Worm (Caenorhabditis elegans) whole organism, L1 larva: ENCODE data around the gene mks-3.
A peak's percentile ranks its signal among the peaks of the same experiment; 100 is the strongest.

Source experiments
- C16A3.4 ChIP-seq: fragments of 150-350 bp; optimal IDR thresholded peaks from 2 replicates; lab custom pipeline; 2014; ENCODE audit warnings: missing biosample characterization, missing genetic modification characterization
- C34B4.2 ChIP-seq: sonication (generic microtip); optimal IDR thresholded peaks from 2 replicates; lab custom pipeline; 2017; ENCODE audit warnings: mild to moderate bottlenecking, missing genetic modification characterization, missing compliant biosample characterization
- F16B12.6 ChIP-seq: fragments of 150-350 bp; optimal IDR thresholded peaks from 2 replicates; lab custom pipeline; 2014; ENCODE audit warnings: missing biosample characterization, missing genetic modification characterization
- ama-1 ChIP-seq: fragments of 150-350 bp; optimal IDR thresholded peaks from 2 replicates; lab custom pipeline; 2014
- blmp-1 ChIP-seq: fragments of 150-350 bp; optimal IDR thresholded peaks from 2 replicates; lab custom pipeline; 2014; ENCODE audit warnings: missing biosample characterization, missing genetic modification characterization
- ceh-8 ChIP-seq: fragments of 200-800 bp; sonication (Bioruptor generic); optimal IDR thresholded peaks from 2 replicates; lab custom pipeline; 2018; ENCODE audit warnings: mild to moderate bottlenecking, missing genetic modification characterization, moderate library complexity, missing compliant biosample characterization
- ceh-88 ChIP-seq: fragments of 200-800 bp; sonication (Bioruptor generic); IDR thresholded peaks from 2 replicates; pipeline ENCODE4 v1.3.6; 2022; ENCODE audit warnings: missing genetic modification characterization, missing compliant biosample characterization
- efl-1 ChIP-seq, 4 experiments: fragments of 150-350 bp; optimal IDR thresholded peaks in 3 of 4; peaks in 1 of 4; 1 replicate in 1 of 4; 2 replicates in 3 of 4; lab custom pipeline; 2014; ENCODE audit warnings: missing biosample characterization in 2 of 4, missing genetic modification characterization in 2 of 4, missing genetic modification reagents in 2 of 4
- egl-27 ChIP-seq, 2 experiments: fragments of 150-350 bp in 1 of 2; sonication (generic microtip); optimal IDR thresholded peaks; 3 replicates each; lab custom pipeline; 2017 to 2018; ENCODE audit warnings: missing biosample characterization in 2 of 2, missing genetic modification characterization in 2 of 2, missing genetic modification reagents in 2 of 2
- elt-3 ChIP-seq, 6 experiments: fragments of 150-350 bp in 1 of 6; sonication (generic microtip); optimal IDR thresholded peaks; 2 replicates each; lab custom pipeline; 2017 to 2018; ENCODE audit warnings: missing biosample characterization in 6 of 6, missing genetic modification characterization in 6 of 6, inconsistent platforms in 1 of 6
- ets-5 ChIP-seq: fragments of 200-800 bp; sonication (Bioruptor generic); IDR thresholded peaks from 2 replicates; pipeline ENCODE4 v1.3.6; 2022; ENCODE audit warnings: missing genetic modification characterization, missing compliant biosample characterization
- fkh-10 ChIP-seq: sonication (generic microtip); optimal IDR thresholded peaks from 2 replicates; lab custom pipeline; 2017; ENCODE audit warnings: missing biosample characterization, missing genetic modification reagents, missing genetic modification characterization
- fkh-8 ChIP-seq: sonication (generic microtip); optimal IDR thresholded peaks from 2 replicates; lab custom pipeline; 2016; ENCODE audit warnings: mild to moderate bottlenecking, missing genetic modification characterization, missing compliant biosample characterization
- grh-1 ChIP-seq: fragments of 200-800 bp; sonication (Bioruptor generic); IDR thresholded peaks from 2 replicates; pipeline ENCODE4 v1.3.6; 2022; ENCODE audit warnings: missing genetic modification reagents, missing genetic modification characterization, missing compliant biosample characterization
- hlh-17 ChIP-seq: fragments of 200-800 bp; sonication (Bioruptor generic); optimal IDR thresholded peaks from 2 replicates; lab custom pipeline; 2018; ENCODE audit warnings: missing genetic modification characterization, mild to moderate bottlenecking, missing compliant biosample characterization, moderate library complexity, borderline replicate concordance
- hlh-4 ChIP-seq: sonication (generic microtip); optimal IDR thresholded peaks from 2 replicates; lab custom pipeline; 2016; ENCODE audit warnings: mild to moderate bottlenecking, missing genetic modification characterization, missing compliant biosample characterization
- hpl-2 ChIP-seq: fragments of 150-350 bp; optimal IDR thresholded peaks from 2 replicates; lab custom pipeline; 2014; ENCODE audit warnings: missing biosample characterization, missing genetic modification reagents, missing genetic modification characterization
- irx-1 ChIP-seq: sonication (generic microtip); optimal IDR thresholded peaks from 2 replicates; lab custom pipeline; 2016; ENCODE audit warnings: missing genetic modification characterization, missing compliant biosample characterization
- isw-1 ChIP-seq: fragments of 200-800 bp; sonication (Bioruptor generic); IDR thresholded peaks from 2 replicates; pipeline ENCODE4 v1.3.6; 2022; ENCODE audit warnings: missing genetic modification characterization, missing compliant biosample characterization
- lin-14 ChIP-seq: fragments of 200-800 bp; sonication (Bioruptor generic); optimal IDR thresholded peaks from 2 replicates; lab custom pipeline; 2018; ENCODE audit warnings: mild to moderate bottlenecking, missing genetic modification characterization, moderate library complexity, missing compliant biosample characterization
- lin-15B ChIP-seq: fragments of 150-350 bp; sonication (generic microtip); optimal IDR thresholded peaks from 3 replicates; lab custom pipeline; 2014; ENCODE audit warnings: missing biosample characterization, missing genetic modification characterization
- lin-35 ChIP-seq, 2 experiments: fragments of 150-350 bp; optimal IDR thresholded peaks; 2 replicates each; lab custom pipeline; 2014; ENCODE audit warnings: missing biosample characterization in 2 of 2, missing genetic modification characterization in 2 of 2, missing genetic modification reagents in 2 of 2
- lin-39 ChIP-seq: fragments of 150-350 bp; optimal IDR thresholded peaks from 2 replicates; lab custom pipeline; 2014; ENCODE audit warnings: missing biosample characterization, missing genetic modification reagents, missing genetic modification characterization
- lsy-2 ChIP-seq, 2 experiments: fragments of 150-350 bp; optimal IDR thresholded peaks; 2 replicates each; lab custom pipeline; 2014; ENCODE audit warnings: missing biosample characterization in 2 of 2, missing genetic modification characterization in 2 of 2
- mab-9 ChIP-seq: fragments of 200-800 bp; sonication (Bioruptor generic); IDR thresholded peaks from 2 replicates; pipeline ENCODE4 v1.3.6; 2022; ENCODE audit warnings: missing genetic modification reagents, missing genetic modification characterization, missing compliant biosample characterization
- mdl-1 ChIP-seq, 2 experiments: fragments of 150-350 bp; optimal IDR thresholded peaks; 2 replicates each; lab custom pipeline; 2014 to 2017; ENCODE audit warnings: missing biosample characterization in 2 of 2, missing genetic modification characterization in 2 of 2, inconsistent platforms in 1 of 2
- mef-2 ChIP-seq: fragments of 150-350 bp; optimal IDR thresholded peaks from 2 replicates; lab custom pipeline; 2014; ENCODE audit warnings: missing biosample characterization, missing genetic modification characterization
- nhr-11 ChIP-seq: fragments of 150-350 bp; optimal IDR thresholded peaks from 2 replicates; lab custom pipeline; 2014; ENCODE audit warnings: missing biosample characterization, missing genetic modification characterization
- nhr-19 ChIP-seq: fragments of 200-800 bp; sonication (Bioruptor generic); conservative IDR thresholded peaks from 2 replicates; pipeline ENCODE4 v1.3.6; 2022; ENCODE audit warnings: missing genetic modification characterization, missing compliant biosample characterization
- nhr-20 ChIP-seq: sonication (generic microtip); optimal IDR thresholded peaks from 2 replicates; lab custom pipeline; 2016; ENCODE audit warnings: mild to moderate bottlenecking, missing genetic modification characterization, missing compliant biosample characterization
- nhr-237 ChIP-seq: fragments of 150-350 bp; optimal IDR thresholded peaks from 2 replicates; lab custom pipeline; 2014; ENCODE audit warnings: missing biosample characterization, missing genetic modification characterization
- nhr-28 ChIP-seq: fragments of 150-350 bp; optimal IDR thresholded peaks from 2 replicates; lab custom pipeline; 2014; ENCODE audit warnings: missing biosample characterization, missing genetic modification characterization
- nhr-47 ChIP-seq: sonication (generic microtip); optimal IDR thresholded peaks from 2 replicates; lab custom pipeline; 2016; ENCODE audit warnings: mild to moderate bottlenecking, missing genetic modification characterization, moderate library complexity, missing compliant biosample characterization
- nhr-71 ChIP-seq: sonication (generic microtip); optimal IDR thresholded peaks from 2 replicates; lab custom pipeline; 2016; ENCODE audit warnings: mild to moderate bottlenecking, missing genetic modification characterization, moderate library complexity, missing compliant biosample characterization
- nhr-84 ChIP-seq: sonication (generic microtip); optimal IDR thresholded peaks from 2 replicates; lab custom pipeline; 2017; ENCODE audit warnings: missing biosample characterization, missing genetic modification characterization
- rnt-1 ChIP-seq: sonication (generic microtip); optimal IDR thresholded peaks from 2 replicates; lab custom pipeline; 2016; ENCODE audit warnings: mild to moderate bottlenecking, missing genetic modification characterization, moderate library complexity, missing compliant biosample characterization
- snpc-4 ChIP-seq: fragments of 150-350 bp; optimal IDR thresholded peaks from 2 replicates; lab custom pipeline; 2014; ENCODE audit warnings: missing biosample characterization, missing genetic modification characterization
- sptf-1 ChIP-seq: fragments of 150-350 bp; optimal IDR thresholded peaks from 2 replicates; lab custom pipeline; 2014; ENCODE audit warnings: missing biosample characterization, missing genetic modification characterization
- sup-37 ChIP-seq: fragments of 200-800 bp; sonication (Bioruptor generic); optimal IDR thresholded peaks from 2 replicates; lab custom pipeline; 2018; ENCODE audit warnings: mild to moderate bottlenecking, missing genetic modification characterization, missing compliant biosample characterization
- tlp-1 ChIP-seq: fragments of 150-350 bp; optimal IDR thresholded peaks from 2 replicates; lab custom pipeline; 2014; ENCODE audit warnings: missing biosample characterization, missing genetic modification characterization
- unc-30 ChIP-seq: sonication (generic microtip); optimal IDR thresholded peaks from 2 replicates; lab custom pipeline; 2017; ENCODE audit warnings: missing biosample characterization, missing genetic modification characterization
- unc-62 ChIP-seq: fragments of 150-350 bp; optimal IDR thresholded peaks from 2 replicates; lab custom pipeline; 2014; ENCODE audit warnings: missing biosample characterization, missing genetic modification reagents, missing genetic modification characterization
- unc-86 ChIP-seq: sonication (generic microtip); optimal IDR thresholded peaks from 2 replicates; lab custom pipeline; 2016; ENCODE audit warnings: missing genetic modification characterization, missing compliant biosample characterization
- unc-98 ChIP-seq: fragments of 200-800 bp; sonication (Bioruptor generic); IDR thresholded peaks from 2 replicates; pipeline ENCODE4 v1.3.6; 2022; ENCODE audit warnings: missing genetic modification characterization, missing compliant biosample characterization
- vab-15 ChIP-seq: sonication (generic microtip); optimal IDR thresholded peaks from 2 replicates; lab custom pipeline; 2017; ENCODE audit warnings: missing genotype, mild to moderate bottlenecking, missing genetic modification characterization, missing compliant biosample characterization
- zag-1 ChIP-seq: fragments of 150-350 bp; optimal IDR thresholded peaks from 2 replicates; lab custom pipeline; 2014; ENCODE audit warnings: missing biosample characterization, missing genetic modification characterization
- zip-4 ChIP-seq: fragments of 200-800 bp; sonication (Bioruptor generic); optimal IDR thresholded peaks from 2 replicates; lab custom pipeline; 2018; ENCODE audit warnings: mild to moderate bottlenecking, missing genetic modification characterization, moderate library complexity, missing compliant biosample characterization
- ztf-4 ChIP-seq: fragments of 150-350 bp; optimal IDR thresholded peaks from 2 replicates; lab custom pipeline; 2014; ENCODE audit warnings: missing biosample characterization, missing genetic modification characterization

Gene mks-3

ce11 chrII:7583555-7583954 lies at the start of gene mks-3:
mks-3 (minus strand) TSS chrII:7583655.
- TF ChIP-seq fkh-8 (tag; lab: Kevin White, UChicago) (peak; percentile 8), nhr-71 (tag; lab: Kevin White, UChicago) (no peak)

DNA sequence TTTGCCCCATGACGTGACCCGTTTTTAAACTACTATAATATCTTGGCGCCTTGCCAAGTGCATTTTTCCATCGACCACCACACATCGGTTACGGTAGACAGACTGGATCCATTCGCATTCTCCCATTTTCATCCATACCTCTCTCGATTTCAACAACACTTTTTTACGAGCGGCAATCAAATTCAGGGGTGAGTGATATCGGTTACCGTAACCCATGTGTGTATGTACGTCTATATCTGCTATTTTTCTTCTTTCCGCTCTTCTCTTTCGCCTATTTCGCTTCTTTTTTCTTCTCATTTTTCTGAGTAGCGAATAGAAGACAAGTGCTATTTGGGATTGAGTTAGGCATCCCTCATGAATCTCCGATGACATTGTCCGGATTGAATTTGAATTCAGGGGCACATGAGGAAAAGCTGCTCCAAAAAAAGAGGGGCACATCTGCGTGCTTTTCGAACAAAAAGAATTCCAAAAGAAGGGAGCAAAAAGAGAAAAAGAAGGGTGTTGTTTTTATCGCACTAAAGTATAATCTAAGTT lies 48.3 kb upstream of the mks-3 start:
- no peak for TF ChIP-seq hlh-17
- peak; percentile 60 for TF ChIP-seq lin-14
- peak; percentile 61 for TF ChIP-seq blmp-1 (tag; lab: Kevin White, UChicago)
- TF ChIP-seq lin-35 (GFP tag; optimal IDR thresholded peaks at IDR 0.05; lab: Kevin White, UChicago) = peak in 1 of 2 experiments; percentile 19
- peak; percentile 85 for TF ChIP-seq fkh-10 (GFP tag; lab: Kevin White, UChicago)
- TF ChIP-seq nhr-84 = no peak
- TF ChIP-seq egl-27 (tag; optimal IDR thresholded peaks at IDR 0.05; lab: Kevin White, UChicago) = no peak
- peak in 2 of 6 experiments; percentile 26 to 33 for TF ChIP-seq elt-3 (tag; optimal IDR thresholded peaks at IDR 0.05; lab: Kevin White, UChicago)
- peak in 1 of 2 experiments; percentile 87 for TF ChIP-seq lsy-2 (tag; optimal IDR thresholded peaks at IDR 0.05; lab: Kevin White, UChicago)

ce11 chrII:7631171-7631570 lies 47.7 kb upstream of the mks-3 start:
- TF ChIP-seq ztf-4 (tag; lab: Kevin White, UChicago) = peak; percentile 34
- no peak for TF ChIP-seq zag-1
- TF ChIP-seq hlh-4 (tag; lab: Kevin White, UChicago) = no peak
- no peak for TF ChIP-seq unc-30
- no peak for TF ChIP-seq C34B4.2 (tag; lab: Kevin White, UChicago)
- TF ChIP-seq nhr-19 (GFP tag; lab: Robert Waterston, UW) = peak; percentile 25; the same call in 1 of the 2 replicates
- TF ChIP-seq snpc-4 (tag; lab: Kevin White, UChicago) = no peak
- TF ChIP-seq F16B12.6 = no peak
- TF ChIP-seq ceh-88 (GFP tag; lab: Robert Waterston, UW) = no peak
- no peak for TF ChIP-seq hpl-2 (GFP tag; lab: Kevin White, UChicago)
- peak in 1 of 2 experiments; percentile 21 for TF ChIP-seq mdl-1 (tag; optimal IDR thresholded peaks at IDR 0.05; lab: Kevin White, UChicago)
- no peak for TF ChIP-seq isw-1 (GFP tag; lab: Robert Waterston, UW)
- TF ChIP-seq C16A3.4 (tag; lab: Kevin White, UChicago) = no peak
- TF ChIP-seq lin-35 (GFP tag; optimal IDR thresholded peaks at IDR 0.05; lab: Kevin White, UChicago) = no peak
- no peak for TF ChIP-seq lin-15B
- no peak for TF ChIP-seq rnt-1 (tag; lab: Kevin White, UChicago)
- TF ChIP-seq nhr-47 (tag; lab: Kevin White, UChicago) = no peak
- TF ChIP-seq tlp-1 (tag; lab: Kevin White, UChicago) = no peak
- no peak for TF ChIP-seq nhr-237 (tag; lab: Kevin White, UChicago)
- no peak for TF ChIP-seq nhr-11 (tag; lab: Kevin White, UChicago)
- no peak for TF ChIP-seq ets-5 (GFP tag; lab: Robert Waterston, UW)
- no peak for TF ChIP-seq unc-86 (tag; lab: Kevin White, UChicago)
- TF ChIP-seq nhr-71 (tag; lab: Kevin White, UChicago) = peak; percentile 49
- no peak for TF ChIP-seq mab-9 (GFP tag; lab: Robert Waterston, UW)
- TF ChIP-seq nhr-20 (tag; lab: Kevin White, UChicago) = peak; percentile 30
- TF ChIP-seq unc-98 (GFP tag; lab: Robert Waterston, UW) = no peak
- peak in 5 of 6 experiments; percentile 31 to 85 (median 79) for TF ChIP-seq elt-3 (tag; optimal IDR thresholded peaks at IDR 0.05; lab: Kevin White, UChicago)
- peak; percentile 62 for TF ChIP-seq grh-1 (GFP tag; lab: Robert Waterston, UW)
- peak in 1 of 2 experiments; percentile 36 for TF ChIP-seq egl-27 (tag; optimal IDR thresholded peaks at IDR 0.05; lab: Kevin White, UChicago)
- no peak for TF ChIP-seq sptf-1 (tag; lab: Kevin White, UChicago)
- no peak for TF ChIP-seq efl-1 (optimal IDR thresholded peaks at IDR 0.05; lab: Kevin White, UChicago)
- TF ChIP-seq efl-1 (GFP tag; optimal IDR thresholded peaks at IDR 0.05 in 1 of 2; lab: Kevin White, UChicago) = no peak
- no peak for TF ChIP-seq unc-62 (GFP tag; lab: Kevin White, UChicago)
- no peak for TF ChIP-seq sup-37 (GFP tag; lab: Kevin White, UChicago)
- TF ChIP-seq irx-1 (tag; lab: Kevin White, UChicago) = no peak
- TF ChIP-seq nhr-84 = no peak
- TF ChIP-seq ceh-8 (GFP tag; lab: Kevin White, UChicago) = no peak
- no peak for TF ChIP-seq ama-1
- no peak for TF ChIP-seq lin-39 (tag; lab: Kevin White, UChicago)
- no peak for TF ChIP-seq vab-15 (tag; lab: Kevin White, UChicago)
- TF ChIP-seq zip-4 (GFP tag; lab: Kevin White, UChicago) = no peak
- no peak for TF ChIP-seq mef-2
- no peak for TF ChIP-seq nhr-28
- no peak for TF ChIP-seq lsy-2 (tag; optimal IDR thresholded peaks at IDR 0.05; lab: Kevin White, UChicago)
